Fruit fly (Drosophila melanogaster) whole organism: ENCODE data around the gene CG17129.

Experiments
- CG8478 ChIP-seq: fragments of >200 bp; optimal IDR thresholded peaks from 2 replicates; lab custom pipeline; 2018; ENCODE audit warnings: inconsistent platforms
- Dll ChIP-seq: fragments of >200 bp; optimal IDR thresholded peaks from 2 replicates; lab custom pipeline; 2017
- pan ChIP-seq: fragments of >200 bp; optimal IDR thresholded peaks from 2 replicates; lab custom pipeline; 2017
- psq ChIP-seq: fragments of >200 bp; optimal IDR thresholded peaks from 2 replicates; lab custom pipeline; 2017
- usp ChIP-seq: fragments of >200 bp; optimal IDR thresholded peaks from 2 replicates; lab custom pipeline; 2017; ENCODE audit warnings: missing biosample characterization, missing genetic modification characterization, mixed read lengths

dm6 chr3L:682420-682882 is 2.3 kb upstream of the CG17129 start, which contains the start of gene CG3386:
- no peak for TF ChIP-seq Dll (lab: Kevin White, UChicago)
- no peak for TF ChIP-seq usp (GFP tag; lab: Kevin White, UChicago)
- no peak for TF ChIP-seq psq (lab: Kevin White, UChicago)
- TF ChIP-seq pan (lab: Kevin White, UChicago) = no peak
- no peak for TF ChIP-seq CG8478 (lab: Kevin White, UChicago)
